Fruit fly (Drosophila melanogaster) whole organism, embryonic: ENCODE results near the gene GstD8.

Source experiments
- Atf6 ChIP-seq: fragments of 200-800 bp; sonication (Bioruptor generic); IDR thresholded peaks from 2 replicates; pipeline ENCODE4 v1.3.6; 2022; ENCODE audit warnings: missing biosample characterization, missing genetic modification characterization
- CG10543 ChIP-seq: fragments of 200-800 bp; sonication (Bioruptor generic); optimal IDR thresholded peaks from 3 replicates; lab custom pipeline; 2017; ENCODE audit warnings: missing biosample characterization, mild to moderate bottlenecking, missing genetic modification characterization, moderate library complexity
- CG12071 ChIP-seq: fragments of 200-800 bp; sonication (Bioruptor generic); optimal IDR thresholded peaks from 3 replicates; lab custom pipeline; 2018; ENCODE audit warnings: missing biosample characterization, mild to moderate bottlenecking, missing genetic modification characterization
- CG13123 ChIP-seq: fragments of 200-800 bp; sonication (Bioruptor generic); optimal IDR thresholded peaks from 2 replicates; lab custom pipeline; 2016; ENCODE audit warnings: missing biosample characterization, missing genetic modification characterization
- CG13287 ChIP-seq: fragments of 200-800 bp; sonication (Bioruptor generic); IDR thresholded peaks from 2 replicates; pipeline ENCODE4 v1.3.6; 2022; ENCODE audit warnings: missing biosample characterization, missing genetic modification characterization; ENCODE audit not compliant: partially characterized antibody
- CG14441 ChIP-seq: fragments of 200-800 bp; sonication (Bioruptor generic); IDR thresholded peaks from 2 replicates; pipeline ENCODE4 v1.3.6; 2022; ENCODE audit warnings: missing biosample characterization, missing genetic modification characterization
- CG15269 ChIP-seq: fragments of 200-800 bp; sonication (Bioruptor generic); optimal IDR thresholded peaks from 2 replicates; lab custom pipeline; 2018; ENCODE audit warnings: missing biosample characterization, mild to moderate bottlenecking, missing genetic modification characterization, moderate library complexity
- CG1529 ChIP-seq: fragments of 200-800 bp; sonication (Bioruptor generic); optimal IDR thresholded peaks from 3 replicates; lab custom pipeline; 2018; ENCODE audit warnings: missing biosample characterization, missing genetic modification characterization
- CG18011 ChIP-seq: fragments of 200-800 bp; sonication (Bioruptor generic); optimal IDR thresholded peaks from 2 replicates; lab custom pipeline; 2017; ENCODE audit warnings: missing biosample characterization, missing genetic modification characterization, mild to moderate bottlenecking, moderate library complexity, missing genotype
- CG18262 ChIP-seq: fragments of 200-800 bp; optimal IDR thresholded peaks from 3 replicates; lab custom pipeline; 2019; ENCODE audit warnings: missing biosample characterization, mild to moderate bottlenecking, missing genetic modification characterization, moderate library complexity
- CG18476 ChIP-seq: fragments of 200-800 bp; sonication (Bioruptor generic); optimal IDR thresholded peaks from 2 replicates; lab custom pipeline; 2016; ENCODE audit warnings: missing biosample characterization, mild to moderate bottlenecking, missing genetic modification characterization
- CG2129 ChIP-seq: fragments of 200-800 bp; sonication (Bioruptor generic); IDR thresholded peaks from 2 replicates; pipeline ENCODE4 v1.3.6; 2022; ENCODE audit warnings: missing biosample characterization, missing genetic modification characterization; ENCODE audit not compliant: partially characterized antibody
- CG31224 ChIP-seq: fragments of 200-800 bp; sonication (Bioruptor generic); IDR thresholded peaks from 2 replicates; pipeline ENCODE4 v1.3.6; 2022; ENCODE audit warnings: missing biosample characterization, missing genetic modification characterization
- CG32767 ChIP-seq: fragments of 200-800 bp; sonication (Bioruptor generic); IDR thresholded peaks from 2 replicates; pipeline ENCODE4 v1.3.6; 2022; ENCODE audit warnings: missing biosample characterization, missing genetic modification characterization
- CG33557 ChIP-seq: fragments of 200-800 bp; sonication (Bioruptor generic); optimal IDR thresholded peaks from 2 replicates; lab custom pipeline; 2019; ENCODE audit warnings: missing biosample characterization, mild to moderate bottlenecking, missing genetic modification characterization, moderate library complexity
- CG3407 ChIP-seq: fragments of 200-800 bp; sonication (Bioruptor generic); optimal IDR thresholded peaks from 2 replicates; lab custom pipeline; 2018; ENCODE audit warnings: missing biosample characterization, mild to moderate bottlenecking, missing genetic modification characterization
- CG3838 ChIP-seq: fragments of 200-800 bp; sonication (Bioruptor generic); optimal IDR thresholded peaks from 3 replicates; lab custom pipeline; 2016; ENCODE audit warnings: missing biosample characterization, missing genetic modification characterization
- CG42726 ChIP-seq: fragments of 200-800 bp; sonication (Bioruptor generic); IDR thresholded peaks from 2 replicates; pipeline ENCODE4 v1.3.6; 2022; ENCODE audit warnings: missing biosample characterization, missing genetic modification characterization; ENCODE audit not compliant: partially characterized antibody
- CG8281 ChIP-seq: fragments of 200-800 bp; sonication (Bioruptor generic); optimal IDR thresholded peaks from 2 replicates; lab custom pipeline; 2018; ENCODE audit warnings: missing biosample characterization, mild to moderate bottlenecking, missing genetic modification characterization, moderate library complexity
- CG8765 ChIP-seq: fragments of 200-800 bp; sonication (Bioruptor generic); IDR thresholded peaks from 2 replicates; pipeline ENCODE4 v1.3.6; 2022; ENCODE audit warnings: missing biosample characterization, missing genetic modification characterization
- CTCF ChIP-seq: fragments of 200-800 bp; sonication (Bioruptor generic); optimal IDR thresholded peaks from 2 replicates; lab custom pipeline; 2017; ENCODE audit warnings: missing biosample characterization, mild to moderate bottlenecking, missing genetic modification characterization, moderate library complexity
- Elba2 ChIP-seq: fragments of 200-800 bp; sonication (Bioruptor generic); optimal IDR thresholded peaks from 3 replicates; lab custom pipeline; 2016; ENCODE audit warnings: missing biosample characterization, missing genetic modification characterization
- Ets65A ChIP-seq: fragments of 200-800 bp; sonication (Bioruptor generic); peaks from one replicate; lab custom pipeline; 2016; ENCODE audit warnings: missing biosample characterization, missing genetic modification characterization
- Hmx ChIP-seq: fragments of 200-800 bp; sonication (Bioruptor generic); optimal IDR thresholded peaks from 2 replicates; lab custom pipeline; 2016; ENCODE audit warnings: missing biosample characterization, missing genetic modification characterization
- Hr3 ChIP-seq: fragments of 200-800 bp; sonication (Bioruptor generic); optimal IDR thresholded peaks from 3 replicates; lab custom pipeline; 2016; ENCODE audit warnings: missing biosample characterization, missing genetic modification characterization
- Jarid2 ChIP-seq: fragments of 200-800 bp; sonication (Bioruptor generic); optimal IDR thresholded peaks from 3 replicates; lab custom pipeline; 2017; ENCODE audit warnings: mild to moderate bottlenecking, missing biosample characterization, missing genetic modification reagents, missing genetic modification characterization
- MTF-1 ChIP-seq: fragments of 200-800 bp; sonication (Bioruptor generic); optimal IDR thresholded peaks from 2 replicates; lab custom pipeline; 2018; ENCODE audit warnings: missing biosample characterization, mild to moderate bottlenecking, missing genetic modification characterization, borderline replicate concordance
- Myb ChIP-seq: fragments of 200-800 bp; sonication (Bioruptor generic); optimal IDR thresholded peaks from 2 replicates; lab custom pipeline; 2016; ENCODE audit warnings: missing biosample characterization, missing genetic modification characterization
- NC2β ChIP-seq: fragments of 200-800 bp; sonication (Bioruptor generic); optimal IDR thresholded peaks from 2 replicates; lab custom pipeline; 2016; ENCODE audit warnings: missing biosample characterization, missing genetic modification characterization
- Poxn ChIP-seq: fragments of 200-800 bp; sonication (Bioruptor generic); IDR thresholded peaks from 2 replicates; pipeline ENCODE4 v1.3.6; 2022; ENCODE audit warnings: missing biosample characterization, missing genetic modification characterization
- Sry-δ ChIP-seq: fragments of 200-800 bp; sonication (Bioruptor generic); optimal IDR thresholded peaks from 2 replicates; lab custom pipeline; 2016; ENCODE audit warnings: missing biosample characterization, missing genetic modification characterization
- Xbp1 ChIP-seq: fragments of 200-800 bp; sonication (Bioruptor generic); optimal IDR thresholded peaks from 3 replicates; lab custom pipeline; 2016; ENCODE audit warnings: missing biosample characterization, mild to moderate bottlenecking, missing genetic modification characterization
- ara ChIP-seq: fragments of 200-800 bp; sonication (Bioruptor generic); IDR thresholded peaks from 2 replicates; pipeline ENCODE4 v1.3.6; 2022; ENCODE audit warnings: missing biosample characterization, missing genetic modification characterization
- ase ChIP-seq: fragments of 200-800 bp; sonication (Bioruptor generic); IDR thresholded peaks from 3 replicates; pipeline ENCODE4 v1.3.6; 2022; ENCODE audit warnings: missing biosample characterization, missing genetic modification characterization
- bsh ChIP-seq, 2 experiments: fragments of 200-800 bp; sonication (Bioruptor generic); optimal IDR thresholded peaks; 2 replicates each; lab custom pipeline; 2017 to 2018; ENCODE audit warnings: mild to moderate bottlenecking in 2 of 2, missing biosample characterization in 2 of 2, missing genetic modification characterization in 2 of 2, moderate library complexity in 1 of 2
- chinmo ChIP-seq: fragments of 200-800 bp; sonication (Bioruptor generic); IDR thresholded peaks from 4 replicates; pipeline ENCODE4 v1.3.6; 2022; ENCODE audit warnings: missing biosample characterization, missing genetic modification characterization; ENCODE audit not compliant: partially characterized antibody
- chm ChIP-seq: fragments of 200-800 bp; sonication (Bioruptor generic); IDR thresholded peaks from 2 replicates; pipeline ENCODE4 v1.3.6; 2022; ENCODE audit warnings: missing biosample characterization, missing genetic modification characterization
- gem ChIP-seq: fragments of 200-800 bp; sonication (Bioruptor generic); optimal IDR thresholded peaks from 2 replicates; lab custom pipeline; 2019; ENCODE audit warnings: missing biosample characterization, mild to moderate bottlenecking, missing genetic modification characterization, moderate library complexity
- kay ChIP-seq: fragments of 200-800 bp; sonication (Bioruptor generic); optimal IDR thresholded peaks from 2 replicates; lab custom pipeline; 2016; ENCODE audit warnings: missing biosample characterization, missing genetic modification characterization
- lbe ChIP-seq: fragments of 200-800 bp; sonication (Bioruptor generic); optimal IDR thresholded peaks from 2 replicates; lab custom pipeline; 2016; ENCODE audit warnings: missing biosample characterization, mild to moderate bottlenecking, missing genetic modification characterization
- lmd ChIP-seq: fragments of 200-800 bp; sonication (Bioruptor generic); IDR thresholded peaks from 2 replicates; pipeline ENCODE4 v1.3.6; 2022; ENCODE audit warnings: missing biosample characterization, missing genetic modification characterization
- mirr ChIP-seq: fragments of 200-800 bp; sonication (Bioruptor generic); optimal IDR thresholded peaks from 3 replicates; lab custom pipeline; 2018; ENCODE audit warnings: missing biosample characterization, mild to moderate bottlenecking, missing genetic modification characterization
- nau ChIP-seq: fragments of 200-800 bp; sonication (Bioruptor generic); optimal IDR thresholded peaks from 3 replicates; lab custom pipeline; 2017; ENCODE audit warnings: missing biosample characterization, mild to moderate bottlenecking, missing genetic modification characterization, missing genetic modification reagents
- nmo ChIP-seq: fragments of 200-800 bp; sonication (Bioruptor generic); optimal IDR thresholded peaks from 2 replicates; lab custom pipeline; 2018; ENCODE audit warnings: missing biosample characterization, mild to moderate bottlenecking, missing genetic modification characterization, moderate library complexity
- oc ChIP-seq: fragments of 200-800 bp; sonication (Bioruptor generic); optimal IDR thresholded peaks from 2 replicates; lab custom pipeline; 2018; ENCODE audit warnings: missing biosample characterization, mild to moderate bottlenecking, missing genetic modification characterization, moderate library complexity
- otp ChIP-seq: fragments of 200-800 bp; sonication (Bioruptor generic); IDR thresholded peaks from 3 replicates; pipeline ENCODE4, ENCODE4 v1.3.6; 2022; ENCODE audit warnings: missing biosample characterization, missing genetic modification characterization
- pho ChIP-seq: fragments of 200-800 bp; sonication (Bioruptor generic); optimal IDR thresholded peaks from 2 replicates; lab custom pipeline; 2016; ENCODE audit warnings: missing biosample characterization, missing genetic modification characterization
- sens ChIP-seq: fragments of 200-800 bp; sonication (Bioruptor generic); peaks from one replicate; lab custom pipeline; 2016; ENCODE audit warnings: missing biosample characterization, missing genetic modification characterization
- slp2 ChIP-seq: fragments of 200-800 bp; sonication (Bioruptor generic); optimal IDR thresholded peaks from 2 replicates; lab custom pipeline; 2016; ENCODE audit warnings: missing biosample characterization, missing genetic modification characterization
- sug ChIP-seq: fragments of 200-800 bp; optimal IDR thresholded peaks from 2 replicates; lab custom pipeline; 2019; ENCODE audit warnings: missing biosample characterization, mild to moderate bottlenecking, missing genetic modification characterization, moderate library complexity
- z ChIP-seq: fragments of 200-800 bp; sonication (Bioruptor generic); IDR thresholded peaks from 3 replicates; pipeline ENCODE4 v1.3.6; 2022; ENCODE audit warnings: missing biosample characterization, missing genetic modification characterization

The GstD8 gene

dm6 chr3R:12398620-12399247 lies 18.9 kb downstream of the GstD8 start, which contains the start of gene Cyp9f3 (continued):
- TF ChIP-seq z: peak; percentile 88
- no peak for TF ChIP-seq Xbp1 (GFP tag; lab: Kevin White, UChicago)
- no peak for TF ChIP-seq CG2129 (GFP tag; lab: Robert Waterston, UW)
- no peak for TF ChIP-seq CTCF (GFP tag; lab: Kevin White, UChicago)
- no peak for TF ChIP-seq lmd (GFP tag; lab: Robert Waterston, UW)
- TF ChIP-seq CG33557 (GFP tag; lab: Kevin White, UChicago): no peak
- no peak for TF ChIP-seq CG15269 (tag; lab: Kevin White, UChicago)
- peak; percentile 50 for TF ChIP-seq Ets65A (GFP tag; lab: Kevin White, UChicago)
- TF ChIP-seq oc: no peak
- no peak for TF ChIP-seq Elba2
- TF ChIP-seq CG18011 (GFP tag; lab: Kevin White, UChicago): peak; percentile 9
- TF ChIP-seq Poxn: no peak
- no peak for TF ChIP-seq otp (GFP tag; lab: Robert Waterston, UW)
- peak; percentile 8 for TF ChIP-seq CG8281
- peak; percentile 43 for TF ChIP-seq chm (GFP tag; lab: Robert Waterston, UW)
- no peak for TF ChIP-seq slp2 (GFP tag; lab: Kevin White, UChicago)
- TF ChIP-seq nau (GFP tag; lab: Kevin White, UChicago): no peak
- TF ChIP-seq Atf6 (GFP tag; lab: Robert Waterston, UW): 0 out of 2 replicates have a peak, but pooled peaks have one; percentile 7
- TF ChIP-seq NC2β (GFP tag; lab: Kevin White, UChicago): no peak
- TF ChIP-seq CG42726 (GFP tag; lab: Robert Waterston, UW): peak; percentile 46; the same call in 1 of the 2 replicates
- TF ChIP-seq CG31224 (GFP tag; lab: Robert Waterston, UW): no peak
- peak; percentile 54 for TF ChIP-seq Jarid2 (GFP tag; lab: Kevin White, UChicago)
- no peak for TF ChIP-seq pho (GFP tag; lab: Kevin White, UChicago)
- TF ChIP-seq kay (GFP tag; lab: Kevin White, UChicago): no peak
- no peak for TF ChIP-seq CG3407 (GFP tag; lab: Kevin White, UChicago)
- TF ChIP-seq sug: peak; percentile 2
- TF ChIP-seq bsh (GFP tag; optimal IDR thresholded peaks at IDR 0.05; lab: Kevin White, UChicago): no peak
- TF ChIP-seq CG1529: no peak
- TF ChIP-seq Sry-δ (GFP tag; lab: Kevin White, UChicago): no peak
- no peak for TF ChIP-seq Hmx (GFP tag; lab: Kevin White, UChicago)
- no peak for TF ChIP-seq lbe (GFP tag; lab: Kevin White, UChicago)
- no peak for TF ChIP-seq ase
- TF ChIP-seq CG14441: no peak
- TF ChIP-seq CG13123 (GFP tag; lab: Kevin White, UChicago): no peak
- no peak for TF ChIP-seq Myb (GFP tag; lab: Kevin White, UChicago)
- TF ChIP-seq CG8765 (GFP tag; lab: Robert Waterston, UW): no peak
- TF ChIP-seq mirr (GFP tag; lab: Kevin White, UChicago): peak; percentile 69
- peak; percentile 22 for TF ChIP-seq MTF-1
- peak; percentile 25; the same call in 1 of the 2 replicates for TF ChIP-seq CG13287 (GFP tag; lab: Robert Waterston, UW)
- peak; percentile 1 for TF ChIP-seq sens (GFP tag; lab: Kevin White, UChicago)
- no peak for TF ChIP-seq ara (GFP tag; lab: Robert Waterston, UW)
- peak; percentile 10 for TF ChIP-seq CG3838
- no peak for TF ChIP-seq CG18262 (tag; lab: Kevin White, UChicago)
- TF ChIP-seq gem (tag; lab: Kevin White, UChicago): no peak
- 0 out of 4 replicates have a peak, but pooled peaks have one; percentile 43 for TF ChIP-seq chinmo
- peak; percentile 79 for TF ChIP-seq CG10543 (GFP tag; lab: Kevin White, UChicago)
- TF ChIP-seq CG32767 (GFP tag; lab: Robert Waterston, UW): 0 out of 2 replicates have a peak, but pooled peaks have one; percentile 9
- no peak for TF ChIP-seq nmo (GFP tag; lab: Kevin White, UChicago)
- TF ChIP-seq CG12071 (GFP tag; lab: Kevin White, UChicago): peak; percentile 19
- TF ChIP-seq Hr3 (GFP tag; lab: Kevin White, UChicago): no peak
- no peak for TF ChIP-seq CG18476
